Worm (Caenorhabditis elegans): ENCODE results near the gene R09D1.13.

Gene R09D1.13

DNA sequence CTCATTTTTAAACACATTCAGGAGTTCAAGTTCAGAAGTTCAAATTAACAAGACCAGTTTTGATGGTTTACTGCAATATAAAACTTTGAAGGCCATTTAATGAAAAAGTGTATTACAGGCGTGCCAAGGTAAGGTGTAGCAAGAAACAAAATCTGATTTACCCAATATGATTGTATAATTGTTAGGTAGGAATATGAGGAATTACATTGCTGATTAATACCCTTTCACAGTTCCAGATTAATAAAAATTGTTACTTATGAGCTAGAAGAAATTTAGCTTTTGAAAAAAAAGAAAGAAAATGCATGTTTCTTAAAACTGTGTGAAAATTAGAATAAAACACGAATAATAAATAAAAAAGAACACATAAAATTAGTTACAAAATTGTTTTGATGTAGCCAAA lies 11.7 kb downstream of the R09D1.13 start, which contains the start of gene kin-15:
kin-15 (minus strand) TSS at position 101 of the 400 bp plus-strand sequence.
- TF ChIP-seq dao-5 (tag; optimal IDR thresholded peaks at IDR 0.05): no peak
- no peak for TF ChIP-seq him-1 (tag; optimal IDR thresholded peaks at IDR 0.05)
- TF ChIP-seq W03F9.2 (tag; optimal IDR thresholded peaks at IDR 0.05): no peak

ce11 chrII:9431119-9431518 lies 14.1 kb downstream of the R09D1.13 start:
- TF ChIP-seq dao-5 (tag; optimal IDR thresholded peaks at IDR 0.05): no peak
- no peak for TF ChIP-seq him-1 (tag; optimal IDR thresholded peaks at IDR 0.05)
- no peak for TF ChIP-seq W03F9.2 (tag; optimal IDR thresholded peaks at IDR 0.05)

ce11 chrII:9427644-9428043 lies 17.6 kb downstream of the R09D1.13 start, which contains the start of gene M176.5:
TSS of gene M176.5 (minus strand) at chrII:9427744.
- no peak for TF ChIP-seq dao-5 (tag; optimal IDR thresholded peaks at IDR 0.05)
- no peak for TF ChIP-seq W03F9.2 (tag; optimal IDR thresholded peaks at IDR 0.05)
- no peak for TF ChIP-seq him-1 (tag; optimal IDR thresholded peaks at IDR 0.05)

- TF ChIP-seq dao-5 (tag; optimal IDR thresholded peaks at IDR 0.05) (no peak), W03F9.2 (tag; optimal IDR thresholded peaks at IDR 0.05) (no peak), him-1 (tag; optimal IDR thresholded peaks at IDR 0.05) (no peak)
Measured at ce11 chrII:9426076-9426475, 19.2 kb downstream of the R09D1.13 start, which contains the start of gene M176.10. TSS of gene M176.10 (minus strand) at chrII:9426176.

DNA sequence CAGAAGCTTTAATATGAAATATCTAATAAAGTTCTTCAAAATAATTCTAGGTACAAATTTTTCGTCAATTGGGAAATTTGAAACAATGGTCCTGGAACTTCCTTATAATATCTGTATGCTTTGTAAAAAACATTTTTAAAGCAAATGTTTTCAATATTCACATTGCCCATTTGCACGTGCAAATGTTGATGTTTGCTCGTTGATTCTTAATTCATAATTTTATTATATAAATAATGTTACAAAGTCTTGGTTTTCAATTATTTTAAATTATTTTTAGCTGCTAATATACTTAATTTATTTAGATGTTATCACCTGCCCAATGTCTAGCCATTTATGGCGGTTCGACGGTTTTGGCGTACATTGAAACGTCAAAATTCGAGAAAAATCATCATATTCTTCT lies 23.3 kb downstream of the R09D1.13 start, which contains the start of gene M176.11:
M176.11 (plus strand) TSS at position 301 of the 400 bp plus-strand sequence.
- no peak for TF ChIP-seq W03F9.2 (tag; optimal IDR thresholded peaks at IDR 0.05)
- no peak for TF ChIP-seq dao-5 (tag; optimal IDR thresholded peaks at IDR 0.05)
- TF ChIP-seq him-1 (tag; optimal IDR thresholded peaks at IDR 0.05): no peak

- no peak for TF ChIP-seq W03F9.2 (tag; optimal IDR thresholded peaks at IDR 0.05)
- no peak for TF ChIP-seq dao-5 (tag; optimal IDR thresholded peaks at IDR 0.05)
- no peak for TF ChIP-seq him-1 (tag; optimal IDR thresholded peaks at IDR 0.05)
Measured at ce11 chrII:9418843-9419532, 26.3 kb downstream of the R09D1.13 start.

DNA sequence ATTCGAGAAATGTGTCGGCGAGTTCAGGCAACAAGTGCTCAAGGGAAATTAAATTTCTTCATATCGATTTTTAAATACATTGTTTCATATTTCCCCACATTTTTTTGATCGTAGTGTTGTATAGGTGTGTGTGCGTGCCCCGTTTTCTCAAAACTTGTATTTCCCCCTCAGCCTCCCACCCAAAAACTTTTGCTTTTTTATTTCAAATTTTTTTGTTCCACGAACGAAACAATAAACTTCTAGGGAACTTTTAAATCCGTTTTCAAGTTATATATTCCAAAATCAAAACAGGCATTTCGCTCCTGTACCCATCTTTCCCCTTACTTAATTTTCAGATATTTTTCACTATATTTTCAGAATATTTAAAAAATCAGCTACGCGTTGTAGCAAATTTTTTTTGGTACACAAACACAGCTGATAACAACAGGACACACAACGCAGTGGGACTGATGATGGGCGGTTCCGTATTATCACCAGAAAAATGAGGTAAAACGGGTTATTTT lies 27.2 kb downstream of the R09D1.13 start, which contains the start of the genes M176.4 and M176.16:
M176.4 (plus strand) TSS at position 301 of the 503 bp plus-strand sequence.
M176.16 (plus strand) TSS at position 453 of the 503 bp plus-strand sequence.
- TF ChIP-seq him-1 (tag; optimal IDR thresholded peaks at IDR 0.05) (no peak), W03F9.2 (tag; optimal IDR thresholded peaks at IDR 0.05) (no peak), dao-5 (tag; optimal IDR thresholded peaks at IDR 0.05) (no peak)

DNA sequence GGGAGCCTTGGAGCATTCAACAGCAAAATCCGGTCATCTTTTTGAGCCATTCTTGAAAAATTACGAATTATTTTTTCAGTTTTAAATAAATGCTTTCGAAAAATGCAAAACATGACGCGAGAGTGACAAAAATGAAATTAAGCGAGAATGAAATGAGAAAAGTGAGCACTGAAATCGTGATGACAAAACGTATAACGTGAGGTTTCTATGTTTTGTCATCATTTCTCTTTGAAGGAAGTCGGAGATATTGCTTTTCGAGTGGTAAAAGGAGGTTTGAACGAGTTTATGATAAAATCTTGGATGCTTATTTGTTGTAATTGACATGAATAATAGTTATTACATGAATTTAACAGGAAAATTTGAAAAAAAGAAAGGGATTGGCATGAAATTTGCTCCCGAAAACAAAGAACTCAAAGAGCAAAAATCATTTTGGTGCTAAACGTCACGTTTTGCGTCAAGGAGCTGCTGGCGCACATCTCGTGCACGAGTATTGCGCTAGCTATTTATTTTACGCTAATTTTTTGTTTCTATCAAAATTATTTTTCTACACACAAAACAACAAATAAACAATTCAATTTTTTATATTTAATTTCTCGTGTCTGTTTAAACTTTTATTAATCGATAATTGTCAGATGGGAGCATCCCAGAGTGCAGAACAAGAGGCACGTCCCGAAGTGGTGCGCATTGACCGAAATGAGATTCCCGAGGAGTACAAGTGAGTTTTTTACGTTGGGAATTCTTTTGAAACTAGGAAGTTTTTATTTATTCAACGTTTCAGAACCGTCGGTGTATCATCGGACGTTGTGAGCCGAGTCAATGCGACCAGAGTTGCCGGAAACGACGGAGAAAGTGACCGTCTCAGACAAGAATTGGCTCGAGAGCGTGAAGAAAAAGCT lies 28.6 kb downstream of the R09D1.13 start, which contains the start of the genes gss-1 and chch-3:
gss-1 (minus strand) TSS at position 51 of the 896 bp plus-strand sequence.
chch-3 (plus strand) TSS at position 633 of the 896 bp plus-strand sequence.
- TF ChIP-seq W03F9.2 (tag; optimal IDR thresholded peaks at IDR 0.05): peak; percentile 81
- TF ChIP-seq dao-5 (tag; optimal IDR thresholded peaks at IDR 0.05): no peak

ce11 chrII:9412086-9412608 lies 33.1 kb downstream of the R09D1.13 start, which contains the start of gene arrd-3:
TSS of gene arrd-3 (plus strand) at chrII:9412558.
- TF ChIP-seq him-1 (tag; optimal IDR thresholded peaks at IDR 0.05): no peak
- no peak for TF ChIP-seq dao-5 (tag; optimal IDR thresholded peaks at IDR 0.05)
- no peak for TF ChIP-seq W03F9.2 (tag; optimal IDR thresholded peaks at IDR 0.05)

ce11 chrII:9411497-9411896 lies 33.8 kb downstream of the R09D1.13 start, which contains the start of gene M176.9:
TSS of gene M176.9 (minus strand) at chrII:9411597.
- TF ChIP-seq W03F9.2 (tag; optimal IDR thresholded peaks at IDR 0.05) (no peak), him-1 (tag; optimal IDR thresholded peaks at IDR 0.05) (no peak), dao-5 (tag; optimal IDR thresholded peaks at IDR 0.05) (no peak)

- no peak for TF ChIP-seq him-1 (tag; optimal IDR thresholded peaks at IDR 0.05)
- no peak for TF ChIP-seq dao-5 (tag; optimal IDR thresholded peaks at IDR 0.05)
- no peak for TF ChIP-seq W03F9.2 (tag; optimal IDR thresholded peaks at IDR 0.05)
Measured at ce11 chrII:9407469-9407868, 37.8 kb downstream of the R09D1.13 start, which contains the start of gene arrd-2. TSS of gene arrd-2 (plus strand) at chrII:9407769.

ce11 chrII:9407020-9407419 lies 38.2 kb downstream of the R09D1.13 start, which contains the start of gene mpz-6:
TSS of gene mpz-6 (minus strand) at chrII:9407120.
- TF ChIP-seq W03F9.2 (tag; optimal IDR thresholded peaks at IDR 0.05): no peak
- TF ChIP-seq dao-5 (tag; optimal IDR thresholded peaks at IDR 0.05): no peak
- no peak for TF ChIP-seq him-1 (tag; optimal IDR thresholded peaks at IDR 0.05)

DNA sequence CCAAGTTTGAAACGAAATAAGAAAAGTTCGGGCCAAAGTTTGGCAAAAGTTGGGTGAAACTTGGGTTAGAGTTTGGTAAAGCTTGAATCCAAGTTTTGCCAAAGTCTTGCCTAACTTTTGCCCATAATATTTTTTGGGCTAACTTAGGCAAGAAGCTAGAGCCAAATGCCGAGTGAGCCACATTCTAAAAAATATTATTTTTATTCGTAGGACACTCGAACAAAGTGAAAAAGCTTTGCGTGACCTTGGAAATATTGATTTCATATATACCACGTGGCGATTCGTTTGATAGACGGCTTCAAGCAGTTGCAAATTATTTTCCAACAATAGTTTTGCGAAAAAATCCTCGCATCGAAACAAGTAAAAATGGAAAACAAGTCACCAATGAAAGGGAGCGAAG lies 41.4 kb downstream of the R09D1.13 start, which contains the start of gene Y51B9A.5:
Y51B9A.5 (plus strand) TSS at position 301 of the 400 bp plus-strand sequence.
- TF ChIP-seq him-1 (tag; optimal IDR thresholded peaks at IDR 0.05): no peak
- TF ChIP-seq W03F9.2 (tag; optimal IDR thresholded peaks at IDR 0.05): no peak
- TF ChIP-seq dao-5 (tag; optimal IDR thresholded peaks at IDR 0.05): no peak

All from whole organism, L4/young adult.